Fruit fly (Drosophila melanogaster) whole organism, embryonic: ENCODE measurements around the gene CG13627.

Source experiments
- B-H1 ChIP-seq: fragments of 200-800 bp; sonication (Bioruptor generic); IDR thresholded peaks from 3 replicates; pipeline ENCODE4 v1.3.6; 2022; ENCODE audit warnings: missing biosample characterization, missing genetic modification characterization
- C15 ChIP-seq: fragments of 200-800 bp; sonication (Bioruptor generic); IDR thresholded peaks from 3 replicates; pipeline ENCODE4 v1.3.6; 2022; ENCODE audit warnings: missing biosample characterization, missing genetic modification characterization
- CG10321 ChIP-seq: fragments of 200-800 bp; sonication (Bioruptor generic); IDR thresholded peaks from 2 replicates; pipeline ENCODE4 v1.3.6; 2022; ENCODE audit warnings: missing biosample characterization, missing genetic modification characterization
- CG10431 ChIP-seq: fragments of 200-800 bp; sonication (Bioruptor generic); optimal IDR thresholded peaks from 3 replicates; lab custom pipeline; 2018; ENCODE audit warnings: missing biosample characterization, mild to moderate bottlenecking, missing genetic modification characterization
- CG10462 ChIP-seq: fragments of 200-800 bp; sonication (Bioruptor generic); optimal IDR thresholded peaks from 2 replicates; lab custom pipeline; 2016; ENCODE audit warnings: missing biosample characterization, missing genetic modification characterization
- CG12769 ChIP-seq: fragments of 200-800 bp; sonication (Bioruptor generic); optimal IDR thresholded peaks from 2 replicates; lab custom pipeline; 2019; ENCODE audit warnings: missing biosample characterization, mild to moderate bottlenecking, missing genetic modification characterization, moderate library complexity
- CG14441 ChIP-seq: fragments of 200-800 bp; sonication (Bioruptor generic); IDR thresholded peaks from 2 replicates; pipeline ENCODE4 v1.3.6; 2022; ENCODE audit warnings: missing biosample characterization, missing genetic modification characterization
- CG1602 ChIP-seq: fragments of 200-800 bp; sonication (Bioruptor generic); optimal IDR thresholded peaks from 3 replicates; lab custom pipeline; 2016; ENCODE audit warnings: missing biosample characterization, missing genetic modification characterization
- CG17612 ChIP-seq: fragments of 200-800 bp; sonication (Bioruptor generic); IDR thresholded peaks from 2 replicates; pipeline ENCODE4 v1.3.6; 2022; ENCODE audit warnings: missing biosample characterization, missing genetic modification characterization
- CG2712 ChIP-seq: fragments of 200-800 bp; optimal IDR thresholded peaks from 3 replicates; lab custom pipeline; 2019; ENCODE audit warnings: missing biosample characterization, mild to moderate bottlenecking, missing genetic modification characterization, moderate library complexity
- CG2889 ChIP-seq: fragments of 200-800 bp; sonication (Bioruptor generic); IDR thresholded peaks from 3 replicates; pipeline ENCODE4 v1.3.6; 2022; ENCODE audit warnings: missing biosample characterization, missing genetic modification characterization
- CG3163 ChIP-seq: fragments of 200-800 bp; sonication (Bioruptor generic); optimal IDR thresholded peaks from 3 replicates; lab custom pipeline; 2016; ENCODE audit warnings: missing biosample characterization, missing genetic modification characterization
- CG43689 ChIP-seq: fragments of 200-800 bp; sonication (Bioruptor generic); IDR thresholded peaks from 2 replicates; pipeline ENCODE4 v1.3.6; 2022; ENCODE audit warnings: missing biosample characterization, missing genetic modification characterization
- CG6689 ChIP-seq: fragments of 200-800 bp; sonication (Bioruptor generic); IDR thresholded peaks from 2 replicates; pipeline ENCODE4 v1.3.6; 2022; ENCODE audit warnings: missing biosample characterization, missing genetic modification characterization
- CG6765 ChIP-seq: fragments of 200-800 bp; sonication (Bioruptor generic); optimal IDR thresholded peaks from 3 replicates; lab custom pipeline; 2017; ENCODE audit warnings: missing biosample characterization, mild to moderate bottlenecking, missing genetic modification characterization
- CG7963 ChIP-seq: fragments of 200-800 bp; sonication (Bioruptor generic); IDR thresholded peaks from 3 replicates; pipeline ENCODE4 v1.3.6; 2022; ENCODE audit warnings: missing biosample characterization, missing genetic modification characterization; ENCODE audit not compliant: partially characterized antibody
- CG8388 ChIP-seq: fragments of 200-800 bp; sonication (Bioruptor generic); optimal IDR thresholded peaks from 2 replicates; lab custom pipeline; 2019; ENCODE audit warnings: missing biosample characterization, mild to moderate bottlenecking, missing genetic modification characterization, moderate library complexity
- CG8765 ChIP-seq: fragments of 200-800 bp; sonication (Bioruptor generic); IDR thresholded peaks from 2 replicates; pipeline ENCODE4 v1.3.6; 2022; ENCODE audit warnings: missing biosample characterization, missing genetic modification characterization
- CHES-1-like ChIP-seq: fragments of 200-800 bp; sonication (Bioruptor generic); optimal IDR thresholded peaks from 2 replicates; lab custom pipeline; 2016; ENCODE audit warnings: missing biosample characterization, missing genetic modification characterization
- D ChIP-seq, 2 experiments: fragments of 200-800 bp in 1 of 2; fragments of >200 bp in 1 of 2; sonication (Bioruptor generic) in 1 of 2; optimal IDR thresholded peaks; 2 replicates in 1 of 2; 3 replicates in 1 of 2; lab custom pipeline; 2017; ENCODE audit warnings: mild to moderate bottlenecking in 1 of 2, missing biosample characterization in 1 of 2, missing genetic modification characterization in 1 of 2, missing genetic modification reagents in 1 of 2
- D19B ChIP-seq: fragments of 200-800 bp; sonication (Bioruptor generic); optimal IDR thresholded peaks from 2 replicates; lab custom pipeline; 2017; ENCODE audit warnings: missing biosample characterization, mild to moderate bottlenecking, missing genetic modification characterization
- Deaf1 ChIP-seq: fragments of 200-800 bp; optimal IDR thresholded peaks from 3 replicates; lab custom pipeline; 2019; ENCODE audit warnings: missing biosample characterization, mild to moderate bottlenecking, missing genetic modification characterization, moderate library complexity
- E2f2 ChIP-seq: fragments of 200-800 bp; sonication (Bioruptor generic); IDR thresholded peaks from 2 replicates; pipeline ENCODE4 v1.3.6; 2022; ENCODE audit warnings: missing biosample characterization, missing genetic modification characterization
- Hey ChIP-seq: fragments of 200-800 bp; sonication (Bioruptor generic); optimal IDR thresholded peaks from 3 replicates; lab custom pipeline; 2018; ENCODE audit warnings: missing biosample characterization, mild to moderate bottlenecking, missing genetic modification characterization
- HmgD ChIP-seq: fragments of 200-800 bp; sonication (Bioruptor generic); optimal IDR thresholded peaks from 3 replicates; lab custom pipeline; 2016; ENCODE audit warnings: missing biosample characterization, missing genetic modification characterization
- Hmr ChIP-seq: fragments of 200-800 bp; sonication (Bioruptor generic); optimal IDR thresholded peaks from 3 replicates; lab custom pipeline; 2017; ENCODE audit warnings: mild to moderate bottlenecking, missing biosample characterization, missing genetic modification reagents, missing genetic modification characterization
- Hsf ChIP-seq: fragments of 200-800 bp; sonication (Bioruptor generic); optimal IDR thresholded peaks from 3 replicates; lab custom pipeline; 2016; ENCODE audit warnings: missing biosample characterization, missing genetic modification characterization
- NC2β ChIP-seq: fragments of 200-800 bp; sonication (Bioruptor generic); optimal IDR thresholded peaks from 2 replicates; lab custom pipeline; 2016; ENCODE audit warnings: missing biosample characterization, missing genetic modification characterization
- Nf-YA ChIP-seq: fragments of 200-800 bp; sonication (Bioruptor generic); IDR thresholded peaks from 2 replicates; pipeline ENCODE4 v1.3.6; 2022; ENCODE audit warnings: missing biosample characterization, missing genetic modification characterization
- Six4 ChIP-seq: fragments of 200-800 bp; sonication (Bioruptor generic); optimal IDR thresholded peaks from 2 replicates; lab custom pipeline; 2016; ENCODE audit warnings: missing biosample characterization, missing genetic modification characterization
- Sox100B ChIP-seq: fragments of 200-800 bp; sonication (Bioruptor generic); optimal IDR thresholded peaks from 3 replicates; lab custom pipeline; 2018; ENCODE audit warnings: missing biosample characterization, mild to moderate bottlenecking, missing genetic modification characterization
- Taf1 ChIP-seq: fragments of 200-800 bp; sonication (Bioruptor generic); IDR thresholded peaks from 2 replicates; pipeline ENCODE4 v1.3.6; 2022; ENCODE audit warnings: missing biosample characterization, missing genetic modification characterization
- Usf ChIP-seq: fragments of 200-800 bp; sonication (Bioruptor generic); optimal IDR thresholded peaks from 2 replicates; lab custom pipeline; 2017; ENCODE audit warnings: missing genotype, missing biosample characterization, missing genetic modification characterization
- YL-1 ChIP-seq: fragments of 200-800 bp; sonication (Bioruptor generic); optimal IDR thresholded peaks from 3 replicates; lab custom pipeline; 2017; ENCODE audit warnings: missing biosample characterization, mild to moderate bottlenecking, missing genetic modification characterization
- ase ChIP-seq: fragments of 200-800 bp; sonication (Bioruptor generic); IDR thresholded peaks from 3 replicates; pipeline ENCODE4 v1.3.6; 2022; ENCODE audit warnings: missing biosample characterization, missing genetic modification characterization
- bowl ChIP-seq: fragments of 200-800 bp; sonication (Bioruptor generic); IDR thresholded peaks from 2 replicates; pipeline ENCODE4 v1.3.6; 2022; ENCODE audit warnings: missing biosample characterization, missing genetic modification characterization
- chif ChIP-seq, 2 experiments: fragments of 200-800 bp; sonication (Bioruptor generic); optimal IDR thresholded peaks; 3 replicates each; lab custom pipeline; 2016; ENCODE audit warnings: missing biosample characterization in 2 of 2, missing genetic modification characterization in 2 of 2
- cwo ChIP-seq: fragments of 200-800 bp; sonication (Bioruptor generic); optimal IDR thresholded peaks from 3 replicates; lab custom pipeline; 2017; ENCODE audit warnings: missing biosample characterization, missing genetic modification characterization, mild to moderate bottlenecking, moderate library complexity, missing genetic modification reagents
- fd96Cb ChIP-seq: fragments of 200-800 bp; sonication (Bioruptor generic); optimal IDR thresholded peaks from 2 replicates; lab custom pipeline; 2018; ENCODE audit warnings: missing biosample characterization, mild to moderate bottlenecking, missing genetic modification characterization, moderate library complexity
- gce ChIP-seq: fragments of 200-800 bp; sonication (Bioruptor generic); IDR thresholded peaks from 3 replicates; pipeline ENCODE4 v1.3.6; 2022; ENCODE audit warnings: missing biosample characterization, missing genetic modification characterization
- gem ChIP-seq: fragments of 200-800 bp; sonication (Bioruptor generic); optimal IDR thresholded peaks from 2 replicates; lab custom pipeline; 2019; ENCODE audit warnings: missing biosample characterization, mild to moderate bottlenecking, missing genetic modification characterization, moderate library complexity
- hbn ChIP-seq: fragments of 200-800 bp; sonication (Bioruptor generic); IDR thresholded peaks from 2 replicates; pipeline ENCODE4 v1.3.6; 2022; ENCODE audit warnings: missing biosample characterization, missing genetic modification characterization; ENCODE audit not compliant: partially characterized antibody
- kah ChIP-seq: fragments of 200-800 bp; sonication (Bioruptor generic); optimal IDR thresholded peaks from 2 replicates; lab custom pipeline; 2018; ENCODE audit warnings: missing biosample characterization, mild to moderate bottlenecking, missing genetic modification characterization
- otp ChIP-seq: fragments of 200-800 bp; sonication (Bioruptor generic); IDR thresholded peaks from 3 replicates; pipeline ENCODE4, ENCODE4 v1.3.6; 2022; ENCODE audit warnings: missing biosample characterization, missing genetic modification characterization
- pan ChIP-seq, 4 experiments: fragments of >200 bp in 3 of 4; fragments of 200-800 bp in 1 of 4; sonication (Bioruptor generic) in 1 of 4; optimal IDR thresholded peaks in 3 of 4; IDR thresholded peaks in 1 of 4; 2 replicates each; pipeline versions ENCODE4 v1.3.6 to Lab custom; 2017 to 2022; ENCODE audit warnings: missing biosample characterization in 2 of 4, missing genetic modification characterization in 2 of 4, mixed read lengths in 1 of 4
- peb ChIP-seq: fragments of 200-800 bp; sonication (Bioruptor generic); IDR thresholded peaks from 2 replicates; pipeline ENCODE4 v1.3.6; 2022; ENCODE audit warnings: missing biosample characterization, missing genetic modification characterization
- pita ChIP-seq: fragments of 200-800 bp; sonication (Bioruptor generic); optimal IDR thresholded peaks from 2 replicates; lab custom pipeline; 2017; ENCODE audit warnings: missing biosample characterization, mild to moderate bottlenecking, missing genetic modification characterization
- so ChIP-seq: fragments of 200-800 bp; sonication (Bioruptor generic); IDR thresholded peaks from 3 replicates; pipeline ENCODE4 v1.3.6; 2022; ENCODE audit warnings: missing biosample characterization, missing genetic modification characterization
- stwl ChIP-seq: fragments of 200-800 bp; sonication (Bioruptor generic); optimal IDR thresholded peaks from 3 replicates; lab custom pipeline; 2018; ENCODE audit warnings: missing biosample characterization, mild to moderate bottlenecking, missing genetic modification characterization, moderate library complexity
- tll ChIP-seq, 2 experiments: fragments of 200-800 bp in 1 of 2; fragments of >200 bp in 1 of 2; sonication (Bioruptor generic) in 1 of 2; optimal IDR thresholded peaks; 2 replicates each; lab custom pipeline; 2017 to 2019; ENCODE audit warnings: missing biosample characterization in 2 of 2, missing genetic modification characterization in 2 of 2, mild to moderate bottlenecking in 1 of 2, moderate library complexity in 1 of 2
- vfl ChIP-seq: fragments of 200-800 bp; sonication (Bioruptor generic); optimal IDR thresholded peaks from 2 replicates; lab custom pipeline; 2016; ENCODE audit warnings: missing biosample characterization, missing genetic modification characterization

CG13627 gene

dm6 chr3R:24753561-24754027, 41.0 kb downstream of the CG13627 start, which contains the start of gene asp (continued):
- no peak for TF ChIP-seq tll (GFP tag; optimal IDR thresholded peaks at IDR 0.05; lab: Kevin White, UChicago)
- no peak for TF ChIP-seq CG6765 (GFP tag; lab: Kevin White, UChicago)
- no peak for TF ChIP-seq stwl (tag; lab: Kevin White, UChicago)
- no peak for TF ChIP-seq Hsf (GFP tag; lab: Kevin White, UChicago)
- TF ChIP-seq CG2889 (GFP tag; lab: Robert Waterston, UW): no peak
- TF ChIP-seq Hmr: no peak
- no peak for TF ChIP-seq peb (GFP tag; lab: Robert Waterston, UW)
- TF ChIP-seq YL-1 (GFP tag; lab: Kevin White, UChicago): no peak
- TF ChIP-seq NC2β: no peak
- TF ChIP-seq so (GFP tag; lab: Robert Waterston, UW): no peak
- no peak for TF ChIP-seq CG8388
- TF ChIP-seq B-H1: no peak
- TF ChIP-seq pan (optimal IDR thresholded peaks at IDR 0.05; lab: Kevin White, UChicago): no peak
- TF ChIP-seq pan (GFP tag; optimal IDR thresholded peaks at IDR 0.05 in 1 of 2, IDR thresholded peaks at IDR 0.05 in 1 of 2): no peak
- no peak for TF ChIP-seq CG17612
- peak; percentile 98 for TF ChIP-seq E2f2 (GFP tag; lab: Robert Waterston, UW)
- TF ChIP-seq Usf: no peak
- no peak for TF ChIP-seq CG10462
- no peak for TF ChIP-seq CG1602 (GFP tag; lab: Kevin White, UChicago)
- TF ChIP-seq vfl (GFP tag; lab: Kevin White, UChicago): no peak
- TF ChIP-seq CG10431 (GFP tag; lab: Kevin White, UChicago): no peak
- TF ChIP-seq C15 (GFP tag; lab: Robert Waterston, UW): no peak
- no peak for TF ChIP-seq Taf1 (GFP tag; lab: Robert Waterston, UW)
- TF ChIP-seq D19B: no peak
- TF ChIP-seq CG14441 (GFP tag; lab: Robert Waterston, UW): no peak
- no peak for TF ChIP-seq bowl (GFP tag; lab: Robert Waterston, UW)
- no peak for TF ChIP-seq CG2712 (tag; lab: Kevin White, UChicago)
- TF ChIP-seq CG3163 (GFP tag; lab: Kevin White, UChicago): no peak
- no peak for TF ChIP-seq CG43689 (GFP tag; lab: Robert Waterston, UW)
- peak; percentile 47 for TF ChIP-seq Six4
- TF ChIP-seq CG7963 (GFP tag; lab: Robert Waterston, UW): peak; percentile 90
- no peak for TF ChIP-seq CG8765 (GFP tag; lab: Robert Waterston, UW)
- no peak for TF ChIP-seq chif (GFP tag; optimal IDR thresholded peaks at IDR 0.05; lab: Kevin White, UChicago)
- TF ChIP-seq otp (GFP tag; lab: Robert Waterston, UW): no peak
- TF ChIP-seq Hey (tag; lab: Kevin White, UChicago): no peak
- no peak for TF ChIP-seq fd96Cb
- TF ChIP-seq Deaf1 (tag; lab: Kevin White, UChicago): no peak
- TF ChIP-seq CG12769 (tag; lab: Kevin White, UChicago): no peak
- no peak for TF ChIP-seq Nf-YA (GFP tag; lab: Robert Waterston, UW)
- TF ChIP-seq CG10321: no peak
- TF ChIP-seq D (optimal IDR thresholded peaks at IDR 0.05; lab: Kevin White, UChicago): no peak
- no peak for TF ChIP-seq D (GFP tag; optimal IDR thresholded peaks at IDR 0.05; lab: Kevin White, UChicago)
- no peak for TF ChIP-seq HmgD (GFP tag; lab: Kevin White, UChicago)
- TF ChIP-seq gce: no peak
- no peak for TF ChIP-seq kah (GFP tag; lab: Kevin White, UChicago)
- no peak for TF ChIP-seq pita
- no peak for TF ChIP-seq gem
- TF ChIP-seq hbn (GFP tag; lab: Robert Waterston, UW): peak; percentile 82
- TF ChIP-seq CG6689 (GFP tag; lab: Robert Waterston, UW): no peak
- TF ChIP-seq Sox100B (GFP tag; lab: Kevin White, UChicago): no peak
- no peak for TF ChIP-seq cwo (GFP tag; lab: Kevin White, UChicago)
- no peak for TF ChIP-seq ase (GFP tag; lab: Robert Waterston, UW)
- TF ChIP-seq CHES-1-like (GFP tag; lab: Kevin White, UChicago): no peak
